Worm (Caenorhabditis elegans): ENCODE results near the gene ZK632.12.

DNA sequence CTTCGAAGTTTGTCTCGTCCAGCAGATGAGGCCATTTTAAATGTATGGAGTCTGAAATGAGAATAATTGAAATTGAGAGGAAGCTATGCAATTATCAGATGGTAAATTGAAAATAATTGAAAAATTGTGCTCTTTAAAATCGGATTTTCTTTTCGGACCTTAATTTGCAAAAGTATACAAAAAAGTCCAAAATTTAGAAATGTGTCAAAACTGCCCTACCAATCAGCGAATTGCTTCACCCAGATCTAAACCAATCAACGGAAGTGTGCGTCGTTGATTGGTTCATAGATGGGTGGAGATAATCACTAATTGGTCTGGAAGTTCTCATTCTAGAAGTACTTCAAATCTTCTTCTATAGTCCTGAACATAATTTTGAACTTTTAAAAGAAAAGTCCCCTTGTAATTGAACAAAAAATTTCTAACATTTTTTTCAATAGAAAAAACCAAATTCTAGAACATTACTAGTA is 41.0 kb upstream of the ZK632.12 start, which contains the start of gene R10E11.5:
- TF ChIP-seq tab-1 (GFP tag; IDR thresholded peaks at IDR 0.05) (no peak), ztf-29 (GFP tag; IDR thresholded peaks at IDR 0.05) (no peak)
